Worm (Caenorhabditis elegans) whole organism, late embryonic: Measurements from ENCODE around the gene rpt-1.

Source experiments
- Y22D7AL.16 ChIP-seq: sonication (generic microtip); optimal IDR thresholded peaks from 2 replicates; lab custom pipeline; 2016; ENCODE audit warnings: missing genetic modification characterization, missing compliant biosample characterization
- ceh-31 ChIP-seq: sonication (generic microtip); optimal IDR thresholded peaks from 2 replicates; lab custom pipeline; 2016; ENCODE audit warnings: missing genetic modification characterization, missing compliant biosample characterization
- fkh-10 ChIP-seq: fragments of 150-350 bp; optimal IDR thresholded peaks from 2 replicates; lab custom pipeline; 2014; ENCODE audit warnings: missing biosample characterization, missing genetic modification reagents, missing genetic modification characterization
- hlh-6 ChIP-seq: sonication (generic microtip); optimal IDR thresholded peaks from 2 replicates; lab custom pipeline; 2016; ENCODE audit warnings: missing genotype, missing genetic modification characterization, missing compliant biosample characterization
- odd-2 ChIP-seq: sonication (generic microtip); optimal IDR thresholded peaks from 2 replicates; lab custom pipeline; 2017; ENCODE audit warnings: antibody characterized with exemption, mild to moderate bottlenecking, missing genetic modification characterization, missing compliant biosample characterization
- pha-2 ChIP-seq: sonication (generic microtip); optimal IDR thresholded peaks from 2 replicates; lab custom pipeline; 2017; ENCODE audit warnings: mild to moderate bottlenecking, missing genetic modification characterization, missing compliant biosample characterization
- sox-4 ChIP-seq: sonication (generic microtip); optimal IDR thresholded peaks from 2 replicates; lab custom pipeline; 2017; ENCODE audit warnings: mild to moderate bottlenecking, missing genetic modification characterization, inconsistent platforms, missing compliant biosample characterization
- ztf-16 ChIP-seq: sonication (generic microtip); optimal IDR thresholded peaks from 2 replicates; lab custom pipeline; 2017; ENCODE audit warnings: missing genetic modification characterization, missing compliant biosample characterization

ce11 chrV:12026878-12027477 is 44.8 kb upstream of the rpt-1 start:
- TF ChIP-seq sox-4 (tag; lab: Kevin White, UChicago) (peak; percentile 37), hlh-6 (tag; lab: Kevin White, UChicago) (peak; percentile 33), fkh-10 (GFP tag; lab: Kevin White, UChicago) (peak; percentile 24), odd-2 (tag; lab: Kevin White, UChicago) (no peak), ztf-16 (tag; lab: Kevin White, UChicago) (no peak), Y22D7AL.16 (tag; lab: Kevin White, UChicago) (no peak), ceh-31 (tag; lab: Kevin White, UChicago) (peak; percentile 76), pha-2 (tag; lab: Kevin White, UChicago) (no peak)
